Worm (Caenorhabditis elegans): Measurements from ENCODE around the gene fbxa-19.

- TF ChIP-seq dao-5 (tag; optimal IDR thresholded peaks at IDR 0.05) (no peak), him-1 (tag; optimal IDR thresholded peaks at IDR 0.05) (no peak)
Measured at ce11 chrIII:1279197-1279596, 36.0 kb upstream of the fbxa-19 start.
